Worm (Caenorhabditis elegans) whole organism, late embryonic: ENCODE results near the gene trpl-5.
A peak's percentile ranks its signal among the peaks of the same experiment; 100 is the strongest.

ENCODE experiments used
- che-1 ChIP-seq: sonication (generic microtip); optimal IDR thresholded peaks from 2 replicates; lab custom pipeline; 2016; ENCODE audit warnings: mild to moderate bottlenecking, missing genetic modification characterization, missing compliant biosample characterization
- dmd-4 ChIP-seq: sonication (generic microtip); optimal IDR thresholded peaks from 2 replicates; lab custom pipeline; 2016; ENCODE audit warnings: borderline replicate concordance, missing genetic modification characterization, missing compliant biosample characterization
- dve-1 ChIP-seq: sonication (generic microtip); optimal IDR thresholded peaks from 2 replicates; lab custom pipeline; 2017; ENCODE audit warnings: antibody characterized with exemption, mild to moderate bottlenecking, missing genetic modification characterization, missing compliant biosample characterization
- nhr-11 ChIP-seq: fragments of 150-350 bp; optimal IDR thresholded peaks from 2 replicates; lab custom pipeline; 2014; ENCODE audit warnings: missing biosample characterization, missing genetic modification characterization
- pha-2 ChIP-seq: sonication (generic microtip); optimal IDR thresholded peaks from 2 replicates; lab custom pipeline; 2017; ENCODE audit warnings: mild to moderate bottlenecking, missing genetic modification characterization, missing compliant biosample characterization
- pha-4 ChIP-seq: fragments of 150-350 bp; optimal IDR thresholded peaks from 2 replicates; lab custom pipeline; 2018; ENCODE audit warnings: missing biosample characterization, missing genetic modification reagents, missing genetic modification characterization
- tbx-2 ChIP-seq: sonication (generic microtip); optimal IDR thresholded peaks from 2 replicates; lab custom pipeline; 2016; ENCODE audit warnings: missing genetic modification characterization, missing compliant biosample characterization

DNA sequence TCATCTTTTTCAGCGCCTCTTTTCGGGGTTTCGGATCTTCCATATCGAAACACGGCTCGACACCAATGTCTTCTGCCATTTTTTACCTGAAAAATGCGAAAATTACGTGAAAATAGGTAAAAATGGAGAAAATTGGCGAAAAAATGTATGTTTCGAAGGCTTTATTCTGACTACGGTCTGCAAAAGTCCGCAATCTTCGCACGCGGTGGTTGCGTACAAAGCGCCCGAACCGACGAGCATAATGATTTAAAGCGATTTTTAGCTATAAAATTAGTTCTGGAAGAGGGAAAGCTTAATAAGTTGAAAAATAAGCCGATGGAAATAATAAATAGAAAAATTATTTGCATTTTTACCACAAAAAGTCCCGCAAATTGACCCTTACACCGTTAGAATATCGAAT, 31.5 kb downstream of the trpl-5 start, which contains the start of gene F07E5.5:
- TF ChIP-seq pha-4 (no peak), che-1 (tag; lab: Kevin White, UChicago) (no peak), dmd-4 (tag; lab: Kevin White, UChicago) (no peak), tbx-2 (tag; lab: Kevin White, UChicago) (peak; percentile 1), dve-1 (no peak), nhr-11 (no peak), pha-2 (no peak)
